Worm (Caenorhabditis elegans) whole organism, L3 larva: ENCODE results near the gene W03F9.9.

Source experiments
- ZK546.5 ChIP-seq: sonication (generic microtip); optimal IDR thresholded peaks from 2 replicates; lab custom pipeline; 2017; ENCODE audit warnings: missing biosample characterization, missing genetic modification characterization
- aly-2 ChIP-seq: fragments of 150-350 bp; optimal IDR thresholded peaks from 2 replicates; lab custom pipeline; 2014; ENCODE audit warnings: missing biosample characterization, missing genetic modification characterization
- ama-1 ChIP-seq: fragments of 150-350 bp; optimal IDR thresholded peaks from 2 replicates; lab custom pipeline; 2018
- ceh-16 ChIP-seq: sonication (generic microtip); optimal IDR thresholded peaks from 2 replicates; lab custom pipeline; 2017; ENCODE audit warnings: missing biosample characterization, missing genetic modification characterization
- ceh-28 ChIP-seq: fragments of 150-350 bp; optimal IDR thresholded peaks from 2 replicates; lab custom pipeline; 2014; ENCODE audit warnings: missing biosample characterization, missing genetic modification reagents, missing genetic modification characterization
- ceh-82 ChIP-seq: fragments of 150-350 bp; optimal IDR thresholded peaks from 2 replicates; lab custom pipeline; 2014; ENCODE audit warnings: missing biosample characterization, missing genetic modification characterization
- ceh-9 ChIP-seq: sonication (generic microtip); optimal IDR thresholded peaks from 2 replicates; lab custom pipeline; 2018; ENCODE audit warnings: missing biosample characterization, missing genetic modification characterization
- daf-12 ChIP-seq: fragments of 150-350 bp; optimal IDR thresholded peaks from 2 replicates; lab custom pipeline; 2014; ENCODE audit warnings: missing biosample characterization, missing genetic modification reagents, missing genetic modification characterization
- egl-27 ChIP-seq: sonication (generic microtip); optimal IDR thresholded peaks from 4 replicates; lab custom pipeline; 2017; ENCODE audit warnings: missing biosample characterization, missing genetic modification reagents, missing genetic modification characterization
- egl-5 ChIP-seq: fragments of 150-350 bp; optimal IDR thresholded peaks from 2 replicates; lab custom pipeline; 2017; ENCODE audit warnings: missing biosample characterization, missing genetic modification reagents, missing genetic modification characterization, inconsistent platforms
- elt-1 ChIP-seq: fragments of 150-350 bp; optimal IDR thresholded peaks from 2 replicates; lab custom pipeline; 2014; ENCODE audit warnings: missing biosample characterization, missing genetic modification characterization
- elt-2 ChIP-seq: sonication (generic microtip); optimal IDR thresholded peaks from 2 replicates; lab custom pipeline; 2016; ENCODE audit warnings: missing genetic modification reagents, mild to moderate bottlenecking, missing genetic modification characterization, missing compliant biosample characterization
- elt-3 ChIP-seq, 3 experiments: fragments of 150-350 bp in 1 of 3; sonication (generic microtip) in 2 of 3; optimal IDR thresholded peaks; 2 replicates in 2 of 3; 4 replicates in 1 of 3; lab custom pipeline; 2014 to 2017; ENCODE audit warnings: missing biosample characterization in 3 of 3, missing genetic modification characterization in 3 of 3
- eor-1 ChIP-seq, 2 experiments: fragments of 150-350 bp; optimal IDR thresholded peaks; 2 replicates each; lab custom pipeline; 2014 to 2018; ENCODE audit warnings: missing biosample characterization in 2 of 2, missing genetic modification characterization in 2 of 2
- fkh-10 ChIP-seq: sonication (generic microtip); optimal IDR thresholded peaks from 2 replicates; lab custom pipeline; 2017; ENCODE audit warnings: missing biosample characterization, missing genetic modification reagents, missing genetic modification characterization
- fkh-2 ChIP-seq: fragments of 150-350 bp; optimal IDR thresholded peaks from 2 replicates; lab custom pipeline; 2014; ENCODE audit warnings: missing biosample characterization, missing genetic modification reagents, missing genetic modification characterization
- fos-1 ChIP-seq: fragments of 150-350 bp; optimal IDR thresholded peaks from 2 replicates; lab custom pipeline; 2014; ENCODE audit warnings: missing biosample characterization, missing genetic modification characterization
- hmg-11 ChIP-seq: sonication (generic microtip); optimal IDR thresholded peaks from 2 replicates; lab custom pipeline; 2016; ENCODE audit warnings: missing genetic modification characterization, missing compliant biosample characterization
- jun-1 ChIP-seq: fragments of 150-350 bp; optimal IDR thresholded peaks from 2 replicates; lab custom pipeline; 2014; ENCODE audit warnings: missing biosample characterization, missing genetic modification reagents, missing genetic modification characterization
- lin-15B ChIP-seq: fragments of 150-350 bp; optimal IDR thresholded peaks from 2 replicates; lab custom pipeline; 2014; ENCODE audit warnings: missing biosample characterization, missing genetic modification characterization
- lin-39 ChIP-seq: fragments of 150-350 bp; optimal IDR thresholded peaks from 2 replicates; lab custom pipeline; 2018; ENCODE audit warnings: missing biosample characterization, missing genetic modification reagents, missing genetic modification characterization
- lsy-12 ChIP-seq: sonication (generic microtip); optimal IDR thresholded peaks from 2 replicates; lab custom pipeline; 2016; ENCODE audit warnings: mild to moderate bottlenecking, missing genetic modification characterization, missing compliant biosample characterization
- mdl-1 ChIP-seq: fragments of 150-350 bp; optimal IDR thresholded peaks from 2 replicates; lab custom pipeline; 2014; ENCODE audit warnings: missing biosample characterization, missing genetic modification characterization
- mml-1 ChIP-seq: fragments of 150-350 bp; sonication (generic microtip); optimal IDR thresholded peaks from 3 replicates; lab custom pipeline; 2014; ENCODE audit warnings: missing biosample characterization, missing genetic modification characterization
- nfya-1 ChIP-seq: sonication (generic microtip); optimal IDR thresholded peaks from 2 replicates; lab custom pipeline; 2017; ENCODE audit warnings: missing genetic modification characterization, mild to moderate bottlenecking, missing compliant biosample characterization, antibody characterized with exemption, moderate library complexity; ENCODE audit not compliant: insufficient read depth
- nhr-11 ChIP-seq: fragments of 150-350 bp; optimal IDR thresholded peaks from 2 replicates; lab custom pipeline; 2014; ENCODE audit warnings: missing biosample characterization, missing genetic modification characterization
- nhr-12 ChIP-seq: fragments of 150-350 bp; optimal IDR thresholded peaks from 2 replicates; lab custom pipeline; 2014; ENCODE audit warnings: missing biosample characterization, missing genetic modification characterization
- nhr-23 ChIP-seq: fragments of 150-350 bp; optimal IDR thresholded peaks from 2 replicates; lab custom pipeline; 2014; ENCODE audit warnings: missing biosample characterization, missing genetic modification reagents, missing genetic modification characterization
- nhr-237 ChIP-seq: fragments of 150-350 bp; optimal IDR thresholded peaks from 2 replicates; lab custom pipeline; 2014; ENCODE audit warnings: missing biosample characterization, missing genetic modification characterization
- nhr-28 ChIP-seq: fragments of 150-350 bp; optimal IDR thresholded peaks from 2 replicates; lab custom pipeline; 2014; ENCODE audit warnings: missing biosample characterization, missing genetic modification characterization
- nhr-43 ChIP-seq: sonication (generic microtip); optimal IDR thresholded peaks from 2 replicates; lab custom pipeline; 2016; ENCODE audit warnings: mild to moderate bottlenecking, missing genetic modification characterization, missing compliant biosample characterization; ENCODE audit not compliant: poor library complexity, severe bottlenecking
- nhr-67 ChIP-seq: fragments of 150-350 bp; optimal IDR thresholded peaks from 2 replicates; lab custom pipeline; 2014; ENCODE audit warnings: missing biosample characterization, missing genetic modification characterization
- nhr-76 ChIP-seq: fragments of 150-350 bp; sonication (generic microtip); optimal IDR thresholded peaks from 5 replicates; lab custom pipeline; 2014; ENCODE audit warnings: missing biosample characterization, missing genetic modification characterization
- pqm-1 ChIP-seq: fragments of 150-350 bp; optimal IDR thresholded peaks from 2 replicates; lab custom pipeline; 2017; ENCODE audit warnings: missing biosample characterization, missing genetic modification characterization, inconsistent platforms
- sea-2 ChIP-seq: fragments of 150-350 bp; sonication (generic microtip); optimal IDR thresholded peaks from 4 replicates; lab custom pipeline; 2014; ENCODE audit warnings: missing biosample characterization, missing genetic modification reagents, missing genetic modification characterization
- tbx-2 ChIP-seq: sonication (generic microtip); optimal IDR thresholded peaks from 2 replicates; lab custom pipeline; 2016; ENCODE audit warnings: mild to moderate bottlenecking, missing genetic modification characterization, missing compliant biosample characterization
- unc-39 ChIP-seq: sonication (generic microtip); optimal IDR thresholded peaks from 4 replicates; lab custom pipeline; 2017; ENCODE audit warnings: missing biosample characterization, missing genetic modification characterization
- ztf-11 ChIP-seq: fragments of 150-350 bp; optimal IDR thresholded peaks from 2 replicates; lab custom pipeline; 2014; ENCODE audit warnings: missing biosample characterization, missing genetic modification characterization

Gene W03F9.9

DNA sequence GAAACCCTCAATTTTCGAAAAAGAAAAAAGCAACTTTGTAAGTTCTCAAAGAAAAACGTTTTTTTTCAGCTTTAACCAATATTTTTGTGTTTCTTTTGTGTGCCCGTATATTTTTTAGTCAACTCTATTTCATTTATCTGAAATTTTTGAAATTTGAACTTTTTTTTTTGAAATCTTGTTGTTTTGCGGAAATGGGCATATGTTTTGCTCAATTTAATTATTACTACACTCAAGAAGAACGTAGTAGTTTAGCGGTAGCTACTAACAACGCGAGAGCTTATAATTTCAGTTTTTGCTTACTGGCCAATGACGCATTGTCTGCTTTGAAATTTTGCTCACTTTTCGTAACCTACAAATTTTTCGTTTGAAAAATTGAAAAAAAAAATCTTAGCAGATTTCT lies 6.1 kb downstream of the W03F9.9 start, which contains the start of gene srh-82:
srh-82 (plus strand) TSS at position 301 of the 400 bp plus-strand sequence.
- no peak for TF ChIP-seq egl-5
- TF ChIP-seq ZK546.5 (tag; lab: Kevin White, UChicago), result no peak
- no peak for TF ChIP-seq ztf-11 (tag; lab: Kevin White, UChicago)
- TF ChIP-seq lsy-12, result no peak
- TF ChIP-seq egl-27 (tag; lab: Kevin White, UChicago), result no peak
- TF ChIP-seq fkh-10 (GFP tag; lab: Kevin White, UChicago), result no peak
- TF ChIP-seq fkh-2 (tag; lab: Kevin White, UChicago), result no peak
- TF ChIP-seq ama-1 (lab: Kevin White, UChicago), result no peak
- no peak for TF ChIP-seq unc-39 (tag; lab: Kevin White, UChicago)
- TF ChIP-seq elt-3 (tag; optimal IDR thresholded peaks at IDR 0.05; lab: Kevin White, UChicago), result no peak
- no peak for TF ChIP-seq nhr-23 (tag; lab: Kevin White, UChicago)
- no peak for TF ChIP-seq nhr-28 (tag; lab: Kevin White, UChicago)
- TF ChIP-seq eor-1 (tag; optimal IDR thresholded peaks at IDR 0.05; lab: Kevin White, UChicago), result no peak
- TF ChIP-seq lin-39 (tag; lab: Kevin White, UChicago), result no peak
- TF ChIP-seq, all 47 proteins: peak for 0

DNA sequence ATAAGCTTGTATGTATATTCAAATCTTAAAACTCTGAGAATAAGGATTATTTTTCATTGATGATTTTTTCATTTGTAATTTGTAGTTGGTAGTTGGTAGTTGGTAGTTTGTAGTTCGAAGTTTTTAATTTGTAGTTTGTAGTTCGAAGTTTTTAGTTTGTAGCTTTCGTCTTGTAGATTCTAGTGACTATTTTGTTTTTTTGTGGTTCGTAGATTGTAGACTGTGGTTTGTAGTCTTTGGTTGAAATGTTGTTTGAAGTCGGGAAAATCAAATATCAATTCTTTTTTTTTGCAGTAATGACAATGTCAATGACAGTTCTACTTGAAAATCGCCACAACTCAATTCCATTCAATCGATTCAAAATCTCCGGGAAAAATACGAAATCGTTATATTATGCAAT lies 7.0 kb downstream of the W03F9.9 start:
- TF ChIP-seq tbx-2 (no peak), nhr-11 (no peak), nhr-28 (tag; lab: Kevin White, UChicago) (no peak), unc-39 (tag; lab: Kevin White, UChicago) (no peak), daf-12 (tag; lab: Kevin White, UChicago) (no peak), ztf-11 (tag; lab: Kevin White, UChicago) (no peak), ceh-82 (no peak), lsy-12 (no peak), jun-1 (tag; lab: Kevin White, UChicago) (no peak), nhr-76 (tag; lab: Kevin White, UChicago) (no peak), egl-27 (tag; lab: Kevin White, UChicago) (no peak), sea-2 (GFP tag; lab: Kevin White, UChicago) (no peak)

DNA sequence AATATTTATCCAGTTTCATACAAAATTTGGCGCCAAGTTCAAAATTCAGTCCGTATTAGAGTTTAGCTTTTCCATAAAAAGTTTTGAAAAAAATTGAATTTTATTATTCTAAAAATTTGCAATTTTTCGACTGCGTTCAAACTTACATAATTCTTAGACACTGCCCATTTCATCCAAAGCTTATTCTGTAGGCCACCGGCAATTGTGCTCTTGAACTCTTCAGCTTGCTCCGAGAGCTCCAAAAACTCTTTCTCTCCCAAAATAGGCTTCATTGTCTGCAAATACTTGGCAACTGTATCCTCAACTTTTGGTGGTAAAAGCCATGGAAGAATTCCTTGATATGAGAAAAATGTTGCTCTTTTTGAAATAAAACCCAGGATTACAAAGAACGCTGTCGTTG lies 11.4 kb downstream of the W03F9.9 start:
- no peak for TF ChIP-seq fos-1 (tag; lab: Kevin White, UChicago)

DNA sequence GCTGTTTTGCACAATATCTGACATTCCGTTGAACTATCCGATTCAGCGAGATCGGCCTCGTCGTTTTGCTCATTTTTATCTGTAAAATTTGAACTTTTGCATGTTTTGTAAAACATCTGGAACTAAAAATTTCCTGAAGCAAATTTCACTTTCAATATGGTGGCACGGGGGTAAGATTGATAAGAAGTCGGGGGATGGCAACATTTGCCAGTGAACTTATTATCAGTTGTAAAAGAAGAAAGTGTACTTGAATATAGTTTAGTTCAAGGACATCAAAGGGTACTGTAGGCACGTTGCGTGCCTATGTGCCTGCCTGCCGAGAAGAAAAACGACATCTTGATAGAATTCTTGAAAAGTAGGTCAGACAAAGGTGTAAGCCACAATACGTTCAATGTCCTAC lies 12.6 kb downstream of the W03F9.9 start, which contains the start of gene W03F9.4:
W03F9.4 (minus strand) TSS at position 79 of the 400 bp plus-strand sequence.
- no peak for TF ChIP-seq nhr-23 (tag; lab: Kevin White, UChicago)
- peak; percentile 45 for TF ChIP-seq pqm-1 (tag; lab: Kevin White, UChicago)

DNA sequence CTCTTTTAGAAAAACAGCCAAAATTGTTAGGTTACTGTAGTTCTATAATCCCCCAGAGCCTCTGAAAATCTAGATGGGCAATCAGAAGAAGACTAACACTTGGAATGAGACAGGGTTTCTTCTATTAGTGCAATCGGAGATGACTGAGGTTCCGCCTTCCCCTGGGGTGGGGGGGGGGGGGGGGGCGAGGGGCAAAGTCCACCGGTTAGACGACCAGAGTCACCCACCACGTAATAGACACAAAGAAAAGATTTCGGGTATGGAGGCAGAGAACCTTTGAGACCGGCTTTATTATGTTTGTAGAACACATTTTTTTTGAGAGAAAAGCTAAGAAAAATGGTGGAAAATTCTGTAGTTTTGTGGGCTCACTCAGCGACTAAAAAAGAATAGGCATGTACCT lies 13.5 kb downstream of the W03F9.9 start:
- TF ChIP-seq hmg-11 (tag; lab: Kevin White, UChicago) (peak; percentile 31), tbx-2 (no peak), egl-27 (tag; lab: Kevin White, UChicago) (no peak)
- TF ChIP-seq, all 47 proteins: peak for 1

DNA sequence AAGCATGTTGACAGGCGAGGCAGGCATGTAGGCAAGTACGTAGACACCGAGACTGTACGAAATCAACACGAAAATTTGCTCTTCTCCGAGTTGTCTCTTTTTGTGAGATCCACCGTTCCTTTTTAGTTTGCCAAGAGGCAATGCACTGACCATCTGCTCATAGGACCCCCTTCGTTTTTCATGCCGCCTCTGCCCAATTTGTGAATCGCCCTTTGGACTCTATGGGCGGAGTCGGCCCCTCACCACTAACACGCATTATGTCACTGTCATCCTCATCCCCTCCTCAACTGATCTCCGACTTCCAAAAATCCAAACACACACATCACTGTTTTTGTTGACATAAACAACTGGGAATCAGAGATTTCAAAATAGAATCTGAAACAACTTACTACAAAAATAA lies 15.2 kb downstream of the W03F9.9 start:
- TF ChIP-seq eor-1 (tag; optimal IDR thresholded peaks at IDR 0.05; lab: Kevin White, UChicago), result no peak
- TF ChIP-seq ZK546.5 (tag; lab: Kevin White, UChicago), result no peak
- TF ChIP-seq tbx-2, result no peak
- no peak for TF ChIP-seq lin-39 (tag; lab: Kevin White, UChicago)
- no peak for TF ChIP-seq sea-2 (GFP tag; lab: Kevin White, UChicago)
- no peak for TF ChIP-seq hmg-11 (tag; lab: Kevin White, UChicago)
- TF ChIP-seq ceh-16, result no peak
- no peak for TF ChIP-seq ceh-82
- no peak for TF ChIP-seq fos-1 (tag; lab: Kevin White, UChicago)
- no peak for TF ChIP-seq ceh-9 (tag; lab: Kevin White, UChicago)
- TF ChIP-seq mml-1, result no peak

DNA sequence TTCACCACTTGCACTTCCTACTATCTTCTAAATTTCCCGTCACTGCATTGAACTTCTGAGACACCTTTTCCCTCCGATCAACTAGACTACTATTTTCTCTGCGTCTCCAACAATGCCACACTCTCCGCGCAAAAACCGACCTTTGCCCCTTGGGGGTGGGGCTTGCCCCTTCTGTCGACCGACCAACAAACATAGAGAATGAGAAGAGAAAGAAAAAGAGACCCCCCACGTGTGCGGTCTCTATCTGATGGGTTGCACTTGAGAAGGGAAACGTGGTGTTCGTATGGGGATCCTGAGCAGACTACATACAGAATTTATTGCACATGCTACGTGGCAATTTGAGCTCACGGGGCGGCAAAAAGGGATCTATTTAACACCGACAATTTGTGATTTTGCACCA lies 16.5 kb downstream of the W03F9.9 start:
- TF ChIP-seq ztf-11 (tag; lab: Kevin White, UChicago), result no peak
- TF ChIP-seq nfya-1 (tag; lab: Kevin White, UChicago), result peak; percentile 44
- TF ChIP-seq fkh-10 (GFP tag; lab: Kevin White, UChicago), result no peak
- no peak for TF ChIP-seq nhr-237 (tag; lab: Kevin White, UChicago)
- no peak for TF ChIP-seq nhr-11
- TF ChIP-seq eor-1 (tag; optimal IDR thresholded peaks at IDR 0.05; lab: Kevin White, UChicago), result no peak
- no peak for TF ChIP-seq egl-5
- TF ChIP-seq nhr-12, result no peak
- no peak for TF ChIP-seq jun-1 (tag; lab: Kevin White, UChicago)
- TF ChIP-seq nhr-28 (tag; lab: Kevin White, UChicago), result no peak
- peak; percentile 52 for TF ChIP-seq nhr-43 (tag; lab: Kevin White, UChicago)
- TF ChIP-seq mdl-1 (tag; lab: Kevin White, UChicago), result peak; percentile 66
- no peak for TF ChIP-seq nhr-67 (tag; lab: Kevin White, UChicago)
- TF ChIP-seq egl-27 (tag; lab: Kevin White, UChicago), result no peak
- TF ChIP-seq lin-15B (tag; lab: Kevin White, UChicago), result peak; percentile 13
- TF ChIP-seq sea-2 (GFP tag; lab: Kevin White, UChicago), result no peak
- TF ChIP-seq hmg-11 (tag; lab: Kevin White, UChicago), result peak; percentile 16
- no peak for TF ChIP-seq ZK546.5 (tag; lab: Kevin White, UChicago)
- TF ChIP-seq ceh-28 (tag; lab: Kevin White, UChicago), result peak; percentile 9
- TF ChIP-seq elt-1 (tag; lab: Kevin White, UChicago), result no peak
- no peak for TF ChIP-seq pqm-1 (tag; lab: Kevin White, UChicago)
- TF ChIP-seq aly-2, result no peak
- TF ChIP-seq lin-39 (tag; lab: Kevin White, UChicago), result no peak
- peak; percentile 18 for TF ChIP-seq elt-2 (tag; lab: Kevin White, UChicago)
